Worm (Caenorhabditis elegans) whole organism, mixed stage, embryonic: ENCODE results near the gene glb-23.
"Not testable (repeated sequence)": the region's sequence is repeated elsewhere in the genome, so short reads cannot be mapped to it uniquely, and the experiment has no call there.

Experiments
- M03D4.4 ChIP-seq: sonication (generic microtip); optimal IDR thresholded peaks from 2 replicates; lab custom pipeline; 2017; ENCODE audit warnings: mild to moderate bottlenecking, missing genetic modification characterization, missing compliant biosample characterization
- blmp-1 ChIP-seq: fragments of 150-350 bp; optimal IDR thresholded peaks from 2 replicates; lab custom pipeline; 2014; ENCODE audit warnings: missing biosample characterization, missing genetic modification characterization
- ceh-39 ChIP-seq: fragments of 150-350 bp; optimal IDR thresholded peaks from 2 replicates; lab custom pipeline; 2014; ENCODE audit warnings: missing biosample characterization, missing genetic modification characterization
- ceh-43 ChIP-seq: fragments of 200-800 bp; sonication (Bioruptor generic); optimal IDR thresholded peaks from 2 replicates; lab custom pipeline; 2018; ENCODE audit warnings: mild to moderate bottlenecking, missing genetic modification characterization, moderate library complexity, missing compliant biosample characterization
- ceh-83 ChIP-seq: fragments of 200-800 bp; sonication (Bioruptor generic); optimal IDR thresholded peaks from 2 replicates; lab custom pipeline; 2018; ENCODE audit warnings: mild to moderate bottlenecking, missing genetic modification characterization, missing compliant biosample characterization
- ces-1 ChIP-seq: fragments of 150-350 bp; optimal IDR thresholded peaks from 2 replicates; lab custom pipeline; 2014; ENCODE audit warnings: missing biosample characterization, missing genetic modification reagents, missing genetic modification characterization
- cnd-1 ChIP-seq: fragments of 200-800 bp; sonication (Bioruptor generic); optimal IDR thresholded peaks from 2 replicates; lab custom pipeline; 2018; ENCODE audit warnings: mild to moderate bottlenecking, missing genetic modification characterization, missing compliant biosample characterization
- drap-1 ChIP-seq: fragments of 200-800 bp; sonication (Bioruptor generic); optimal IDR thresholded peaks from 3 replicates; lab custom pipeline; 2018; ENCODE audit warnings: mild to moderate bottlenecking, missing genetic modification characterization, missing compliant biosample characterization
- elt-1 ChIP-seq: sonication (generic microtip); optimal IDR thresholded peaks from 2 replicates; lab custom pipeline; 2017; ENCODE audit warnings: missing genetic modification characterization, mild to moderate bottlenecking, missing compliant biosample characterization, antibody characterized with exemption, moderate library complexity, borderline replicate concordance; ENCODE audit not compliant: insufficient read depth
- elt-3 ChIP-seq: fragments of 150-350 bp; optimal IDR thresholded peaks from 2 replicates; lab custom pipeline; 2014; ENCODE audit warnings: missing biosample characterization, missing genetic modification characterization
- flh-1 ChIP-seq: fragments of 200-800 bp; sonication (Bioruptor generic); optimal IDR thresholded peaks from 2 replicates; lab custom pipeline; 2018; ENCODE audit warnings: mild to moderate bottlenecking, missing genetic modification characterization, moderate library complexity, missing compliant biosample characterization
- ham-2 ChIP-seq: fragments of 200-800 bp; sonication (Bioruptor generic); optimal IDR thresholded peaks from 2 replicates; lab custom pipeline; 2018; ENCODE audit warnings: mild to moderate bottlenecking, missing genetic modification characterization, missing compliant biosample characterization
- hlh-1 ChIP-seq: fragments of 150-350 bp; optimal IDR thresholded peaks from 2 replicates; lab custom pipeline; 2014; ENCODE audit warnings: missing biosample characterization, missing genetic modification reagents, missing genetic modification characterization
- lin-13 ChIP-seq: fragments of 150-350 bp; optimal IDR thresholded peaks from 2 replicates; lab custom pipeline; 2014; ENCODE audit warnings: missing biosample characterization, missing genetic modification characterization
- lin-32 ChIP-seq: fragments of 200-800 bp; sonication (Bioruptor generic); optimal IDR thresholded peaks from 2 replicates; lab custom pipeline; 2018; ENCODE audit warnings: mild to moderate bottlenecking, missing genetic modification characterization, missing compliant biosample characterization
- lsy-2 ChIP-seq: fragments of 150-350 bp; optimal IDR thresholded peaks from 2 replicates; lab custom pipeline; 2014; ENCODE audit warnings: missing biosample characterization, missing genetic modification characterization
- mab-5 ChIP-seq: fragments of 150-350 bp; optimal IDR thresholded peaks from 2 replicates; lab custom pipeline; 2014; ENCODE audit warnings: missing biosample characterization, missing genetic modification characterization
- mls-2 ChIP-seq: sonication (generic microtip); optimal IDR thresholded peaks from 2 replicates; lab custom pipeline; 2016; ENCODE audit warnings: mild to moderate bottlenecking, missing genetic modification characterization, moderate library complexity, missing compliant biosample characterization
- nhr-12 ChIP-seq: fragments of 150-350 bp; optimal IDR thresholded peaks from 2 replicates; lab custom pipeline; 2014; ENCODE audit warnings: missing biosample characterization, missing genetic modification characterization
- nhr-2 ChIP-seq: fragments of 150-350 bp; optimal IDR thresholded peaks from 2 replicates; lab custom pipeline; 2014; ENCODE audit warnings: missing biosample characterization, missing genetic modification characterization
- nhr-237 ChIP-seq: fragments of 150-350 bp; optimal IDR thresholded peaks from 2 replicates; lab custom pipeline; 2014; ENCODE audit warnings: missing biosample characterization, missing genetic modification characterization
- nhr-76 ChIP-seq: sonication (generic microtip); optimal IDR thresholded peaks from 2 replicates; lab custom pipeline; 2017; ENCODE audit warnings: missing biosample characterization, missing genetic modification characterization
- pha-4 ChIP-seq: fragments of 150-350 bp; optimal IDR thresholded peaks from 2 replicates; lab custom pipeline; 2018; ENCODE audit warnings: missing biosample characterization, missing genetic modification reagents, missing genetic modification characterization
- sem-2 ChIP-seq: fragments of 200-800 bp; sonication (Bioruptor generic); optimal IDR thresholded peaks from 2 replicates; lab custom pipeline; 2018; ENCODE audit warnings: mild to moderate bottlenecking, missing genetic modification characterization, missing compliant biosample characterization
- sptf-1 ChIP-seq: sonication (generic microtip); optimal IDR thresholded peaks from 2 replicates; lab custom pipeline; 2017; ENCODE audit warnings: mild to moderate bottlenecking, missing genetic modification characterization, moderate library complexity, missing compliant biosample characterization
- tbx-8 ChIP-seq: fragments of 200-800 bp; sonication (Bioruptor generic); optimal IDR thresholded peaks from 2 replicates; lab custom pipeline; 2018; ENCODE audit warnings: mild to moderate bottlenecking, missing genetic modification characterization, moderate library complexity, missing compliant biosample characterization
- unc-120 ChIP-seq: sonication (generic microtip); optimal IDR thresholded peaks from 2 replicates; lab custom pipeline; 2017; ENCODE audit warnings: missing genetic modification characterization, missing compliant biosample characterization; ENCODE audit not compliant: poor library complexity, severe bottlenecking
- unc-39 ChIP-seq: fragments of 150-350 bp; optimal IDR thresholded peaks from 2 replicates; lab custom pipeline; 2014; ENCODE audit warnings: missing biosample characterization, missing genetic modification characterization
- unc-62 ChIP-seq: fragments of 150-350 bp; optimal IDR thresholded peaks from 2 replicates; lab custom pipeline; 2014; ENCODE audit warnings: missing biosample characterization, missing genetic modification reagents, missing genetic modification characterization
- zip-8 ChIP-seq: fragments of 150-350 bp; optimal IDR thresholded peaks from 2 replicates; lab custom pipeline; 2014; ENCODE audit warnings: missing biosample characterization, missing genetic modification characterization

Gene glb-23

ce11 chrIV:7250158-7250557 is 30.9 kb upstream of the glb-23 start, which contains the start of gene D2024.18:
Gene D2024.18, plus strand, starts transcription at chrIV:7250458.
- TF ChIP-seq unc-120 (tag; lab: Kevin White, UChicago) (no peak), pha-4 (tag; lab: Kevin White, UChicago) (no peak), sem-2 (GFP tag; lab: Kevin White, UChicago) (no peak), blmp-1 (tag; lab: Kevin White, UChicago) (no peak), mls-2 (tag; lab: Kevin White, UChicago) (no peak), cnd-1 (tag; lab: Kevin White, UChicago) (no peak), M03D4.4 (no peak), lin-13 (tag; lab: Kevin White, UChicago) (no peak), nhr-2 (tag; lab: Kevin White, UChicago) (no peak), hlh-1 (no peak), lsy-2 (tag; lab: Kevin White, UChicago) (no peak), ham-2 (no peak), unc-62 (GFP tag; lab: Kevin White, UChicago) (no peak), ceh-39 (tag; lab: Kevin White, UChicago) (no peak)

- TF ChIP-seq blmp-1, lin-13, nhr-2 (tag; lab: Kevin White, UChicago): not testable (repeated sequence)
Measured at ce11 chrIV:7247243-7247642, 27.9 kb upstream of the glb-23 start, which contains the start of gene D2024.1. Gene D2024.1, plus strand, starts transcription at chrIV:7247543.

- TF ChIP-seq ces-1 (GFP tag; lab: Kevin White, UChicago) (no peak), lsy-2 (tag; lab: Kevin White, UChicago) (no peak), tbx-8 (GFP tag; lab: Kevin White, UChicago) (no peak), M03D4.4 (no peak), ceh-43 (no peak), drap-1 (GFP tag; lab: Kevin White, UChicago) (no peak), lin-13 (tag; lab: Kevin White, UChicago) (no peak), ceh-39 (tag; lab: Kevin White, UChicago) (no peak), flh-1 (GFP tag; lab: Kevin White, UChicago) (no peak), nhr-12 (tag; lab: Kevin White, UChicago) (no peak), ceh-83 (GFP tag; lab: Kevin White, UChicago) (no peak), zip-8 (tag; lab: Kevin White, UChicago) (no peak), mls-2 (tag; lab: Kevin White, UChicago) (no peak), hlh-1 (no peak), unc-39 (tag; lab: Kevin White, UChicago) (no peak), pha-4 (tag; lab: Kevin White, UChicago) (no peak), elt-1 (no peak), elt-3 (tag; lab: Kevin White, UChicago) (no peak)
- TF ChIP-seq, all 35 proteins: peak for 0
Measured at ce11 chrIV:7246553-7246952, 27.3 kb upstream of the glb-23 start, which contains the start of gene col-114. Gene col-114, minus strand, starts transcription at chrIV:7246653.

ce11 chrIV:7245592-7245991 is 26.3 kb upstream of the glb-23 start:
- TF ChIP-seq drap-1 (GFP tag; lab: Kevin White, UChicago) (no peak), ceh-43 (no peak), sptf-1 (tag; lab: Kevin White, UChicago) (no peak), sem-2 (GFP tag; lab: Kevin White, UChicago) (no peak), nhr-237 (tag; lab: Kevin White, UChicago) (no peak), nhr-76 (no peak), mab-5 (tag; lab: Kevin White, UChicago) (no peak), unc-39 (tag; lab: Kevin White, UChicago) (no peak), lin-32 (GFP tag; lab: Kevin White, UChicago) (no peak)
- TF ChIP-seq, all 35 proteins: peak for 0

ce11 chrIV:7243913-7244312 is 24.6 kb upstream of the glb-23 start, which contains the start of gene afmd-1:
Gene afmd-1, plus strand, starts transcription at chrIV:7244228.
- TF ChIP-seq lsy-2 (tag; lab: Kevin White, UChicago) = no peak
- no peak for TF ChIP-seq lin-32 (GFP tag; lab: Kevin White, UChicago)
- TF ChIP-seq nhr-237 (tag; lab: Kevin White, UChicago) = no peak
- no peak for TF ChIP-seq sem-2 (GFP tag; lab: Kevin White, UChicago)
- no peak for TF ChIP-seq hlh-1
- no peak for TF ChIP-seq unc-62 (GFP tag; lab: Kevin White, UChicago)
- TF ChIP-seq ham-2 = no peak
- no peak for TF ChIP-seq zip-8 (tag; lab: Kevin White, UChicago)
- no peak for TF ChIP-seq ces-1 (GFP tag; lab: Kevin White, UChicago)
- no peak for TF ChIP-seq ceh-39 (tag; lab: Kevin White, UChicago)
- no peak for TF ChIP-seq unc-120 (tag; lab: Kevin White, UChicago)
- TF ChIP-seq nhr-12 (tag; lab: Kevin White, UChicago) = no peak
- TF ChIP-seq lin-13 (tag; lab: Kevin White, UChicago) = no peak
- TF ChIP-seq mls-2 (tag; lab: Kevin White, UChicago) = no peak
